Worm (Caenorhabditis elegans) whole organism, mixed stage, embryonic: ENCODE measurements around the gene ckb-2.

Source experiments
- M03D4.4 ChIP-seq: sonication (generic microtip); optimal IDR thresholded peaks from 2 replicates; lab custom pipeline; 2017; ENCODE audit warnings: mild to moderate bottlenecking, missing genetic modification characterization, missing compliant biosample characterization
- bed-3 ChIP-seq: fragments of 200-800 bp; sonication (Bioruptor generic); optimal IDR thresholded peaks from 3 replicates; lab custom pipeline; 2018; ENCODE audit warnings: mild to moderate bottlenecking, missing genetic modification characterization, moderate library complexity, missing compliant biosample characterization
- blmp-1 ChIP-seq: fragments of 150-350 bp; optimal IDR thresholded peaks from 2 replicates; lab custom pipeline; 2014; ENCODE audit warnings: missing biosample characterization, missing genetic modification characterization
- ceh-43 ChIP-seq: fragments of 200-800 bp; sonication (Bioruptor generic); optimal IDR thresholded peaks from 2 replicates; lab custom pipeline; 2018; ENCODE audit warnings: mild to moderate bottlenecking, missing genetic modification characterization, moderate library complexity, missing compliant biosample characterization
- ceh-83 ChIP-seq: fragments of 200-800 bp; sonication (Bioruptor generic); optimal IDR thresholded peaks from 2 replicates; lab custom pipeline; 2018; ENCODE audit warnings: mild to moderate bottlenecking, missing genetic modification characterization, missing compliant biosample characterization
- ces-1 ChIP-seq: fragments of 150-350 bp; optimal IDR thresholded peaks from 2 replicates; lab custom pipeline; 2014; ENCODE audit warnings: missing biosample characterization, missing genetic modification reagents, missing genetic modification characterization
- cnd-1 ChIP-seq: fragments of 200-800 bp; sonication (Bioruptor generic); optimal IDR thresholded peaks from 2 replicates; lab custom pipeline; 2018; ENCODE audit warnings: mild to moderate bottlenecking, missing genetic modification characterization, missing compliant biosample characterization
- drap-1 ChIP-seq: fragments of 200-800 bp; sonication (Bioruptor generic); optimal IDR thresholded peaks from 3 replicates; lab custom pipeline; 2018; ENCODE audit warnings: mild to moderate bottlenecking, missing genetic modification characterization, missing compliant biosample characterization
- elt-3 ChIP-seq: fragments of 150-350 bp; optimal IDR thresholded peaks from 2 replicates; lab custom pipeline; 2014; ENCODE audit warnings: missing biosample characterization, missing genetic modification characterization
- flh-1 ChIP-seq: fragments of 200-800 bp; sonication (Bioruptor generic); optimal IDR thresholded peaks from 2 replicates; lab custom pipeline; 2018; ENCODE audit warnings: mild to moderate bottlenecking, missing genetic modification characterization, moderate library complexity, missing compliant biosample characterization
- ham-2 ChIP-seq: fragments of 200-800 bp; sonication (Bioruptor generic); optimal IDR thresholded peaks from 2 replicates; lab custom pipeline; 2018; ENCODE audit warnings: mild to moderate bottlenecking, missing genetic modification characterization, missing compliant biosample characterization
- hlh-1 ChIP-seq: fragments of 150-350 bp; optimal IDR thresholded peaks from 2 replicates; lab custom pipeline; 2014; ENCODE audit warnings: missing biosample characterization, missing genetic modification reagents, missing genetic modification characterization
- lin-13 ChIP-seq: fragments of 150-350 bp; optimal IDR thresholded peaks from 2 replicates; lab custom pipeline; 2014; ENCODE audit warnings: missing biosample characterization, missing genetic modification characterization
- lin-32 ChIP-seq: fragments of 200-800 bp; sonication (Bioruptor generic); optimal IDR thresholded peaks from 2 replicates; lab custom pipeline; 2018; ENCODE audit warnings: mild to moderate bottlenecking, missing genetic modification characterization, missing compliant biosample characterization
- lsy-2 ChIP-seq: fragments of 150-350 bp; optimal IDR thresholded peaks from 2 replicates; lab custom pipeline; 2014; ENCODE audit warnings: missing biosample characterization, missing genetic modification characterization
- mab-5 ChIP-seq: fragments of 150-350 bp; optimal IDR thresholded peaks from 2 replicates; lab custom pipeline; 2014; ENCODE audit warnings: missing biosample characterization, missing genetic modification characterization
- mep-1 ChIP-seq: fragments of 150-350 bp; optimal IDR thresholded peaks from 2 replicates; lab custom pipeline; 2017; ENCODE audit warnings: missing biosample characterization, missing genetic modification reagents, missing genetic modification characterization, inconsistent platforms
- mls-2 ChIP-seq: sonication (generic microtip); optimal IDR thresholded peaks from 2 replicates; lab custom pipeline; 2016; ENCODE audit warnings: mild to moderate bottlenecking, missing genetic modification characterization, moderate library complexity, missing compliant biosample characterization
- nhr-12 ChIP-seq: fragments of 150-350 bp; optimal IDR thresholded peaks from 2 replicates; lab custom pipeline; 2014; ENCODE audit warnings: missing biosample characterization, missing genetic modification characterization
- nhr-2 ChIP-seq: fragments of 150-350 bp; optimal IDR thresholded peaks from 2 replicates; lab custom pipeline; 2014; ENCODE audit warnings: missing biosample characterization, missing genetic modification characterization
- nhr-237 ChIP-seq: fragments of 150-350 bp; optimal IDR thresholded peaks from 2 replicates; lab custom pipeline; 2014; ENCODE audit warnings: missing biosample characterization, missing genetic modification characterization
- nhr-28 ChIP-seq: fragments of 150-350 bp; optimal IDR thresholded peaks from 2 replicates; lab custom pipeline; 2014; ENCODE audit warnings: missing biosample characterization, missing genetic modification characterization
- nhr-76 ChIP-seq: sonication (generic microtip); optimal IDR thresholded peaks from 2 replicates; lab custom pipeline; 2017; ENCODE audit warnings: missing biosample characterization, missing genetic modification characterization
- pha-4 ChIP-seq: fragments of 150-350 bp; optimal IDR thresholded peaks from 2 replicates; lab custom pipeline; 2018; ENCODE audit warnings: missing biosample characterization, missing genetic modification reagents, missing genetic modification characterization
- sem-2 ChIP-seq: fragments of 200-800 bp; sonication (Bioruptor generic); optimal IDR thresholded peaks from 2 replicates; lab custom pipeline; 2018; ENCODE audit warnings: mild to moderate bottlenecking, missing genetic modification characterization, missing compliant biosample characterization
- sptf-1 ChIP-seq: sonication (generic microtip); optimal IDR thresholded peaks from 2 replicates; lab custom pipeline; 2017; ENCODE audit warnings: mild to moderate bottlenecking, missing genetic modification characterization, moderate library complexity, missing compliant biosample characterization
- tbx-8 ChIP-seq: fragments of 200-800 bp; sonication (Bioruptor generic); optimal IDR thresholded peaks from 2 replicates; lab custom pipeline; 2018; ENCODE audit warnings: mild to moderate bottlenecking, missing genetic modification characterization, moderate library complexity, missing compliant biosample characterization
- unc-120 ChIP-seq: sonication (generic microtip); optimal IDR thresholded peaks from 2 replicates; lab custom pipeline; 2017; ENCODE audit warnings: missing genetic modification characterization, missing compliant biosample characterization; ENCODE audit not compliant: poor library complexity, severe bottlenecking
- unc-62 ChIP-seq: fragments of 150-350 bp; optimal IDR thresholded peaks from 2 replicates; lab custom pipeline; 2014; ENCODE audit warnings: missing biosample characterization, missing genetic modification reagents, missing genetic modification characterization
- ztf-11 ChIP-seq: fragments of 150-350 bp; optimal IDR thresholded peaks from 2 replicates; lab custom pipeline; 2014; ENCODE audit warnings: missing biosample characterization, missing genetic modification characterization

The ckb-2 gene

ce11 chrIII:4413099-4413498, 45.4 kb downstream of the ckb-2 start, which contains the start of gene mpc-1:
mpc-1 (plus strand) TSS chrIII:4413457.
- no peak for TF ChIP-seq sptf-1 (tag; lab: Kevin White, UChicago)
- TF ChIP-seq ztf-11 (tag; lab: Kevin White, UChicago), result no peak
- TF ChIP-seq, all 35 proteins: peak for 0

ce11 chrIII:4414041-4414440, 46.3 kb downstream of the ckb-2 start:
- TF ChIP-seq drap-1 (GFP tag; lab: Kevin White, UChicago) (peak; percentile 64), sem-2 (GFP tag; lab: Kevin White, UChicago) (peak; percentile 54), cnd-1 (tag; lab: Kevin White, UChicago) (peak; percentile 62), bed-3 (GFP tag; lab: Kevin White, UChicago) (peak; percentile 30), lsy-2 (peak; percentile 18), unc-120 (peak; percentile 7), ces-1 (GFP tag; lab: Kevin White, UChicago) (peak; percentile 12), sptf-1 (tag; lab: Kevin White, UChicago) (peak; percentile 61), M03D4.4 (tag; lab: Kevin White, UChicago) (peak; percentile 46), mls-2 (peak; percentile 20), ham-2 (peak; percentile 7)

- TF ChIP-seq pha-4, result no peak
- no peak for TF ChIP-seq nhr-76 (tag; lab: Kevin White, UChicago)
- TF ChIP-seq elt-3, result no peak
- no peak for TF ChIP-seq cnd-1 (tag; lab: Kevin White, UChicago)
- TF ChIP-seq ces-1 (GFP tag; lab: Kevin White, UChicago), result no peak
- no peak for TF ChIP-seq nhr-28
- TF ChIP-seq ceh-43, result no peak
Measured at ce11 chrIII:4415135-4415534, 47.4 kb downstream of the ckb-2 start, which contains the start of gene R07E5.11. R07E5.11 (minus strand) TSS chrIII:4415235.

ce11 chrIII:4417956-4418355, 50.2 kb downstream of the ckb-2 start, which contains the start of the genes R07E5.19 and pdcd-2:
R07E5.19 (minus strand) TSS chrIII:4418056.
pdcd-2 (minus strand) TSS chrIII:4418057.
- TF ChIP-seq bed-3 (GFP tag; lab: Kevin White, UChicago), result no peak
- no peak for TF ChIP-seq ceh-83 (GFP tag; lab: Kevin White, UChicago)
- no peak for TF ChIP-seq nhr-28
- TF ChIP-seq nhr-237, result no peak
- TF ChIP-seq unc-62 (GFP tag; lab: Kevin White, UChicago), result no peak
- TF ChIP-seq ceh-43, result no peak
- no peak for TF ChIP-seq tbx-8
- no peak for TF ChIP-seq lin-13
- TF ChIP-seq flh-1, result no peak
- TF ChIP-seq ces-1 (GFP tag; lab: Kevin White, UChicago), result no peak
- no peak for TF ChIP-seq mab-5 (tag; lab: Kevin White, UChicago)
- no peak for TF ChIP-seq nhr-2
- no peak for TF ChIP-seq unc-120
- TF ChIP-seq blmp-1 (tag; lab: Kevin White, UChicago), result no peak
- TF ChIP-seq cnd-1 (tag; lab: Kevin White, UChicago), result no peak
- no peak for TF ChIP-seq hlh-1 (tag; lab: Kevin White, UChicago)
- TF ChIP-seq sptf-1 (tag; lab: Kevin White, UChicago), result no peak
- TF ChIP-seq M03D4.4 (tag; lab: Kevin White, UChicago), result no peak
- no peak for TF ChIP-seq nhr-12 (tag; lab: Kevin White, UChicago)

ce11 chrIII:4419117-4419978, 51.6 kb downstream of the ckb-2 start, which contains the start of the genes R07E5.7 and cku-80:
R07E5.7 (minus strand) TSS chrIII:4419167.
cku-80 (plus strand) TSS chrIII:4419848.
- TF ChIP-seq M03D4.4 (tag; lab: Kevin White, UChicago) (peak; percentile 6), mab-5 (tag; lab: Kevin White, UChicago) (no peak), lin-32 (GFP tag; lab: Kevin White, UChicago) (no peak), ces-1 (GFP tag; lab: Kevin White, UChicago) (peak; percentile 30), ceh-83 (GFP tag; lab: Kevin White, UChicago) (peak; percentile 48), nhr-28 (no peak), lsy-2 (peak; percentile 71), mep-1 (tag; lab: Kevin White, UChicago) (peak; percentile 52), bed-3 (GFP tag; lab: Kevin White, UChicago) (no peak), nhr-237 (peak; percentile 40)
